Worm (Caenorhabditis elegans) whole organism, L1 larva: ENCODE measurements around the gene dao-4.

Experiments used
- C04F5.9 ChIP-seq: sonication (generic microtip); optimal IDR thresholded peaks from 2 replicates; lab custom pipeline; 2016; ENCODE audit warnings: missing genetic modification characterization, missing compliant biosample characterization
- C16A3.4 ChIP-seq: fragments of 150-350 bp; optimal IDR thresholded peaks from 2 replicates; lab custom pipeline; 2014; ENCODE audit warnings: missing biosample characterization, missing genetic modification characterization
- C34B4.2 ChIP-seq: sonication (generic microtip); optimal IDR thresholded peaks from 2 replicates; lab custom pipeline; 2017; ENCODE audit warnings: mild to moderate bottlenecking, missing genetic modification characterization, missing compliant biosample characterization
- ceh-82 ChIP-seq, 3 experiments: fragments of 150-350 bp in 1 of 3; sonication (generic microtip) in 2 of 3; optimal IDR thresholded peaks; 2 replicates each; lab custom pipeline; 2014 to 2017; ENCODE audit warnings: missing biosample characterization in 3 of 3, missing genetic modification characterization in 3 of 3
- ceh-88 ChIP-seq: fragments of 200-800 bp; sonication (Bioruptor generic); IDR thresholded peaks from 2 replicates; pipeline ENCODE4 v1.3.6; 2022; ENCODE audit warnings: missing genetic modification characterization, missing compliant biosample characterization
- ceh-90 ChIP-seq: sonication (generic microtip); optimal IDR thresholded peaks from 2 replicates; lab custom pipeline; 2016; ENCODE audit warnings: missing genetic modification characterization, missing compliant biosample characterization
- efl-1 ChIP-seq, 4 experiments: fragments of 150-350 bp; optimal IDR thresholded peaks in 3 of 4; peaks in 1 of 4; 1 replicate in 1 of 4; 2 replicates in 3 of 4; lab custom pipeline; 2014; ENCODE audit warnings: missing biosample characterization in 2 of 4, missing genetic modification characterization in 2 of 4, missing genetic modification reagents in 2 of 4
- egl-13 ChIP-seq: sonication (generic microtip); optimal IDR thresholded peaks from 2 replicates; lab custom pipeline; 2016; ENCODE audit warnings: missing genotype, missing genetic modification reagents, missing genetic modification characterization, missing compliant biosample characterization
- elt-3 ChIP-seq, 6 experiments: fragments of 150-350 bp in 1 of 6; sonication (generic microtip); optimal IDR thresholded peaks; 2 replicates each; lab custom pipeline; 2017 to 2018; ENCODE audit warnings: missing biosample characterization in 6 of 6, missing genetic modification characterization in 6 of 6, inconsistent platforms in 1 of 6
- ets-5 ChIP-seq: fragments of 200-800 bp; sonication (Bioruptor generic); IDR thresholded peaks from 2 replicates; pipeline ENCODE4 v1.3.6; 2022; ENCODE audit warnings: missing genetic modification characterization, missing compliant biosample characterization
- grh-1 ChIP-seq: fragments of 200-800 bp; sonication (Bioruptor generic); IDR thresholded peaks from 2 replicates; pipeline ENCODE4 v1.3.6; 2022; ENCODE audit warnings: missing genetic modification reagents, missing genetic modification characterization, missing compliant biosample characterization
- irx-1 ChIP-seq: sonication (generic microtip); optimal IDR thresholded peaks from 2 replicates; lab custom pipeline; 2016; ENCODE audit warnings: missing genetic modification characterization, missing compliant biosample characterization
- jun-1 ChIP-seq: fragments of 150-350 bp; optimal IDR thresholded peaks from 2 replicates; lab custom pipeline; 2014; ENCODE audit warnings: missing biosample characterization, missing genetic modification reagents, missing genetic modification characterization
- lin-13 ChIP-seq: fragments of 150-350 bp; optimal IDR thresholded peaks from 2 replicates; lab custom pipeline; 2014; ENCODE audit warnings: missing biosample characterization, missing genetic modification reagents, missing genetic modification characterization
- lin-14 ChIP-seq: fragments of 200-800 bp; sonication (Bioruptor generic); optimal IDR thresholded peaks from 2 replicates; lab custom pipeline; 2018; ENCODE audit warnings: mild to moderate bottlenecking, missing genetic modification characterization, moderate library complexity, missing compliant biosample characterization
- lin-39 ChIP-seq: fragments of 150-350 bp; optimal IDR thresholded peaks from 2 replicates; lab custom pipeline; 2014; ENCODE audit warnings: missing biosample characterization, missing genetic modification reagents, missing genetic modification characterization
- lsy-2 ChIP-seq, 2 experiments: fragments of 150-350 bp; optimal IDR thresholded peaks; 2 replicates each; lab custom pipeline; 2014; ENCODE audit warnings: missing biosample characterization in 2 of 2, missing genetic modification characterization in 2 of 2
- mef-2 ChIP-seq: fragments of 150-350 bp; optimal IDR thresholded peaks from 2 replicates; lab custom pipeline; 2014; ENCODE audit warnings: missing biosample characterization, missing genetic modification characterization
- nhr-28 ChIP-seq: fragments of 150-350 bp; optimal IDR thresholded peaks from 2 replicates; lab custom pipeline; 2014; ENCODE audit warnings: missing biosample characterization, missing genetic modification characterization
- nhr-71 ChIP-seq: sonication (generic microtip); optimal IDR thresholded peaks from 2 replicates; lab custom pipeline; 2016; ENCODE audit warnings: mild to moderate bottlenecking, missing genetic modification characterization, moderate library complexity, missing compliant biosample characterization
- nhr-77 ChIP-seq: fragments of 150-350 bp; optimal IDR thresholded peaks from 2 replicates; lab custom pipeline; 2014; ENCODE audit warnings: missing biosample characterization, missing genetic modification characterization
- nhr-84 ChIP-seq: sonication (generic microtip); optimal IDR thresholded peaks from 2 replicates; lab custom pipeline; 2017; ENCODE audit warnings: missing biosample characterization, missing genetic modification characterization
- rnt-1 ChIP-seq: sonication (generic microtip); optimal IDR thresholded peaks from 2 replicates; lab custom pipeline; 2016; ENCODE audit warnings: mild to moderate bottlenecking, missing genetic modification characterization, moderate library complexity, missing compliant biosample characterization
- skn-1 ChIP-seq: fragments of 150-350 bp; optimal IDR thresholded peaks from 2 replicates; lab custom pipeline; 2014; ENCODE audit warnings: missing biosample characterization, missing genetic modification characterization
- snu-23 ChIP-seq: sonication (generic microtip); optimal IDR thresholded peaks from 2 replicates; lab custom pipeline; 2016; ENCODE audit warnings: missing genetic modification characterization, missing compliant biosample characterization
- sox-4 ChIP-seq: sonication (generic microtip); optimal IDR thresholded peaks from 2 replicates; lab custom pipeline; 2016; ENCODE audit warnings: missing genetic modification characterization, missing compliant biosample characterization
- sptf-1 ChIP-seq: fragments of 150-350 bp; optimal IDR thresholded peaks from 2 replicates; lab custom pipeline; 2014; ENCODE audit warnings: missing biosample characterization, missing genetic modification characterization
- tbx-2 ChIP-seq: sonication (generic microtip); optimal IDR thresholded peaks from 2 replicates; lab custom pipeline; 2016; ENCODE audit warnings: missing genetic modification characterization, missing compliant biosample characterization
- unc-130 ChIP-seq: fragments of 150-350 bp; optimal IDR thresholded peaks from 2 replicates; lab custom pipeline; 2017; ENCODE audit warnings: missing biosample characterization, missing genetic modification characterization, inconsistent platforms
- vab-15 ChIP-seq: sonication (generic microtip); optimal IDR thresholded peaks from 2 replicates; lab custom pipeline; 2017; ENCODE audit warnings: missing genotype, mild to moderate bottlenecking, missing genetic modification characterization, missing compliant biosample characterization
- zag-1 ChIP-seq: fragments of 150-350 bp; optimal IDR thresholded peaks from 2 replicates; lab custom pipeline; 2014; ENCODE audit warnings: missing biosample characterization, missing genetic modification characterization

The dao-4 gene

ce11 chrX:10113677-10114076 lies 38.6 kb downstream of the dao-4 start:
- TF ChIP-seq sptf-1 (tag; lab: Kevin White, UChicago) = no peak
- TF ChIP-seq mef-2 = no peak
- no peak for TF ChIP-seq ceh-90 (tag; lab: Kevin White, UChicago)
- TF ChIP-seq nhr-28 (tag; lab: Kevin White, UChicago) = no peak
- TF ChIP-seq egl-13 (tag; lab: Kevin White, UChicago) = no peak
- no peak for TF ChIP-seq lin-14 (GFP tag; lab: Kevin White, UChicago)
- no peak for TF ChIP-seq vab-15
- TF ChIP-seq C04F5.9 (tag; lab: Kevin White, UChicago) = no peak
- no peak for TF ChIP-seq efl-1 (optimal IDR thresholded peaks at IDR 0.05; lab: Kevin White, UChicago)
- TF ChIP-seq efl-1 (GFP tag; optimal IDR thresholded peaks at IDR 0.05 in 1 of 2; lab: Kevin White, UChicago) = no peak
- no peak for TF ChIP-seq lin-13 (GFP tag; lab: Kevin White, UChicago)
- no peak for TF ChIP-seq zag-1 (tag; lab: Kevin White, UChicago)
- TF ChIP-seq ceh-88 (GFP tag; lab: Robert Waterston, UW) = no peak
- TF ChIP-seq nhr-77 (tag; lab: Kevin White, UChicago) = no peak
- TF ChIP-seq lin-39 (tag; lab: Kevin White, UChicago) = no peak
- no peak for TF ChIP-seq nhr-71 (tag; lab: Kevin White, UChicago)
- TF ChIP-seq ceh-82 (tag; optimal IDR thresholded peaks at IDR 0.05; lab: Kevin White, UChicago) = no peak
- no peak for TF ChIP-seq sox-4
- no peak for TF ChIP-seq nhr-84 (tag; lab: Kevin White, UChicago)
- TF ChIP-seq tbx-2 (tag; lab: Kevin White, UChicago) = no peak
- no peak for TF ChIP-seq grh-1

ce11 chrX:10123015-10123414 lies 47.9 kb downstream of the dao-4 start:
- no peak for TF ChIP-seq jun-1 (tag; lab: Kevin White, UChicago)

ce11 chrX:10124338-10124737 lies 49.2 kb downstream of the dao-4 start:
- TF ChIP-seq snu-23 (GFP tag; lab: Kevin White, UChicago) = peak; percentile 28
- TF ChIP-seq C34B4.2 (tag; lab: Kevin White, UChicago) = no peak
- TF ChIP-seq lsy-2 (tag; optimal IDR thresholded peaks at IDR 0.05; lab: Kevin White, UChicago) = peak in 1 of 2 experiments; percentile 26
- TF ChIP-seq ets-5 = no peak
- no peak for TF ChIP-seq elt-3 (tag; optimal IDR thresholded peaks at IDR 0.05; lab: Kevin White, UChicago)
- no peak for TF ChIP-seq efl-1 (optimal IDR thresholded peaks at IDR 0.05; lab: Kevin White, UChicago)
- peak in 1 of 2 experiments; percentile 86 for TF ChIP-seq efl-1 (GFP tag; optimal IDR thresholded peaks at IDR 0.05 in 1 of 2; lab: Kevin White, UChicago)
- TF ChIP-seq rnt-1 = peak; percentile 40
- TF ChIP-seq irx-1 (tag; lab: Kevin White, UChicago) = no peak
- TF ChIP-seq C16A3.4 = peak; percentile 19
- TF ChIP-seq unc-130 = peak; percentile 22
- TF ChIP-seq nhr-71 (tag; lab: Kevin White, UChicago) = peak; percentile 24
- TF ChIP-seq skn-1 (tag; lab: Kevin White, UChicago) = peak; percentile 9
